Worm (Caenorhabditis elegans) whole organism, late embryonic: ENCODE results near the gene taap-1.

Source experiments
- ama-1 ChIP-seq: fragments of 150-350 bp; optimal IDR thresholded peaks from 2 replicates; lab custom pipeline; 2014
- ceh-22 ChIP-seq: sonication (generic microtip); optimal IDR thresholded peaks from 2 replicates; lab custom pipeline; 2017; ENCODE audit warnings: missing biosample characterization, missing genetic modification characterization
- ceh-31 ChIP-seq: sonication (generic microtip); optimal IDR thresholded peaks from 2 replicates; lab custom pipeline; 2016; ENCODE audit warnings: missing genetic modification characterization, missing compliant biosample characterization
- dve-1 ChIP-seq: sonication (generic microtip); optimal IDR thresholded peaks from 2 replicates; lab custom pipeline; 2017; ENCODE audit warnings: antibody characterized with exemption, mild to moderate bottlenecking, missing genetic modification characterization, missing compliant biosample characterization
- eyg-1 ChIP-seq: sonication (generic microtip); optimal IDR thresholded peaks from 2 replicates; lab custom pipeline; 2016; ENCODE audit warnings: missing genotype, missing genetic modification characterization, missing compliant biosample characterization
- fkh-10 ChIP-seq: fragments of 150-350 bp; optimal IDR thresholded peaks from 2 replicates; lab custom pipeline; 2014; ENCODE audit warnings: missing biosample characterization, missing genetic modification reagents, missing genetic modification characterization
- fkh-6 ChIP-seq: sonication (generic microtip); optimal IDR thresholded peaks from 2 replicates; lab custom pipeline; 2016; ENCODE audit warnings: missing genetic modification characterization, missing compliant biosample characterization
- madf-2 ChIP-seq: sonication (generic microtip); optimal IDR thresholded peaks from 2 replicates; lab custom pipeline; 2017; ENCODE audit warnings: missing genetic modification characterization, missing compliant biosample characterization
- nfya-1 ChIP-seq: sonication (generic microtip); optimal IDR thresholded peaks from 2 replicates; lab custom pipeline; 2017; ENCODE audit warnings: missing genetic modification characterization, mild to moderate bottlenecking, missing compliant biosample characterization, antibody characterized with exemption, moderate library complexity
- pat-9 ChIP-seq: fragments of 200-800 bp; sonication (Bioruptor generic); optimal IDR thresholded peaks from 2 replicates; lab custom pipeline; 2018; ENCODE audit warnings: mild to moderate bottlenecking, missing genetic modification characterization, moderate library complexity, missing compliant biosample characterization
- pha-4 ChIP-seq: fragments of 150-350 bp; optimal IDR thresholded peaks from 2 replicates; lab custom pipeline; 2018; ENCODE audit warnings: missing biosample characterization, missing genetic modification reagents, missing genetic modification characterization
- pqm-1 ChIP-seq: sonication (generic microtip); optimal IDR thresholded peaks from 2 replicates; lab custom pipeline; 2016; ENCODE audit warnings: missing genetic modification characterization, missing compliant biosample characterization
- tbx-2 ChIP-seq: sonication (generic microtip); optimal IDR thresholded peaks from 2 replicates; lab custom pipeline; 2016; ENCODE audit warnings: missing genetic modification characterization, missing compliant biosample characterization
- unc-42 ChIP-seq: sonication (generic microtip); optimal IDR thresholded peaks from 2 replicates; lab custom pipeline; 2016; ENCODE audit warnings: missing genotype, missing genetic modification characterization, missing compliant biosample characterization

- TF ChIP-seq pqm-1 (tag; lab: Kevin White, UChicago) (no peak), ama-1 (no peak), fkh-10 (GFP tag; lab: Kevin White, UChicago) (no peak), nfya-1 (no peak), pha-4 (tag; lab: Kevin White, UChicago) (no peak), ceh-22 (no peak), fkh-6 (tag; lab: Kevin White, UChicago) (no peak), madf-2 (no peak), ceh-31 (no peak), dve-1 (tag; lab: Kevin White, UChicago) (no peak), pat-9 (no peak), eyg-1 (tag; lab: Kevin White, UChicago) (no peak), tbx-2 (no peak), unc-42 (tag; lab: Kevin White, UChicago) (no peak)
Observed at ce11 chrII:8446731-8447130, 36.9 kb downstream of the taap-1 start, which contains the start of gene cut-3.
